Worm (Caenorhabditis elegans): ENCODE data around the gene srh-4.

ce11 chrV:3967762-3968161 lies 42.5 kb upstream of the srh-4 start, which contains the start of gene cyp-34A8:
- no peak for TF ChIP-seq B0261.1 (tag; optimal IDR thresholded peaks at IDR 0.05)
- no peak for TF ChIP-seq mel-28 (tag; optimal IDR thresholded peaks at IDR 0.05; ENCODE audit: borderline replicate concordance)
- no peak for TF ChIP-seq nhr-179 (tag; optimal IDR thresholded peaks at IDR 0.05)
- no peak for TF ChIP-seq lsy-27 (tag; optimal IDR thresholded peaks at IDR 0.05; ENCODE audit: borderline replicate concordance, insufficient read depth)
- TF ChIP-seq hmg-1.2 (GFP tag; IDR thresholded peaks at IDR 0.05): no peak
- no peak for TF ChIP-seq cebp-1 (GFP tag; IDR thresholded peaks at IDR 0.05)
- TF ChIP-seq cebp-1 (tag; optimal IDR thresholded peaks at IDR 0.05): no peak
- TF ChIP-seq C17E4.6 (GFP tag; IDR thresholded peaks at IDR 0.05): no peak

All from whole organism, young adult.